Worm (Caenorhabditis elegans): ENCODE data around the gene sox-3.

Gene sox-3

ce11 chrX:14652058-14652457 lies 40.7 kb downstream of the sox-3 start:
- TF ChIP-seq Y22D7AL.16 (tag; optimal IDR thresholded peaks at IDR 0.05) (no peak), unc-42 (tag; optimal IDR thresholded peaks at IDR 0.05) (peak; percentile 57), hlh-30 (tag; optimal IDR thresholded peaks at IDR 0.05; ENCODE audit: insufficient read depth) (no peak)

ce11 chrX:14649224-14649623 lies 43.6 kb downstream of the sox-3 start:
- TF ChIP-seq rnt-1 (tag; optimal IDR thresholded peaks at IDR 0.05) (no peak), nhr-232 (tag; optimal IDR thresholded peaks at IDR 0.05) (no peak), pha-4 (tag; optimal IDR thresholded peaks at IDR 0.05) (no peak), unc-55 (GFP tag; optimal IDR thresholded peaks at IDR 0.05) (no peak), ceh-31 (tag; optimal IDR thresholded peaks at IDR 0.05) (peak; percentile 50), ceh-6 (GFP tag; optimal IDR thresholded peaks at IDR 0.05) (peak; percentile 40), gmeb-2 (tag; optimal IDR thresholded peaks at IDR 0.05) (no peak), pag-3 (tag; optimal IDR thresholded peaks at IDR 0.05; ENCODE audit: borderline replicate concordance) (no peak), sox-4 (tag; optimal IDR thresholded peaks at IDR 0.05) (no peak), ceh-14 (tag; optimal IDR thresholded peaks at IDR 0.05) (peak; percentile 44), tbx-7 (tag; optimal IDR thresholded peaks at IDR 0.05) (no peak), hlh-8 (tag; optimal IDR thresholded peaks at IDR 0.05) (no peak), unc-42 (tag; optimal IDR thresholded peaks at IDR 0.05) (peak; percentile 100), madf-2 (tag; optimal IDR thresholded peaks at IDR 0.05) (no peak), pros-1 (tag; optimal IDR thresholded peaks at IDR 0.05) (no peak), nfya-1 (tag; optimal IDR thresholded peaks at IDR 0.05) (no peak), ceh-45 (GFP tag; IDR thresholded peaks at IDR 0.05) (no peak), ceh-48 (tag; optimal IDR thresholded peaks at IDR 0.05) (peak; percentile 2), eyg-1 (tag; optimal IDR thresholded peaks at IDR 0.05) (no peak), tbx-2 (tag; optimal IDR thresholded peaks at IDR 0.05) (no peak), fkh-10 (GFP tag; optimal IDR thresholded peaks at IDR 0.05) (peak; percentile 62)

- TF ChIP-seq ref-2 (tag; optimal IDR thresholded peaks at IDR 0.05) (no peak), nhr-232 (tag; optimal IDR thresholded peaks at IDR 0.05) (no peak), unc-86 (tag; optimal IDR thresholded peaks at IDR 0.05) (no peak), rnt-1 (tag; optimal IDR thresholded peaks at IDR 0.05) (no peak), ceh-9 (tag; optimal IDR thresholded peaks at IDR 0.05) (no peak), ceh-24 (tag; optimal IDR thresholded peaks at IDR 0.05) (no peak), pax-1 (tag; optimal IDR thresholded peaks at IDR 0.05) (no peak), npax-4 (tag; optimal IDR thresholded peaks at IDR 0.05) (no peak), K09A11.1 (tag; optimal IDR thresholded peaks at IDR 0.05; ENCODE audit: insufficient read depth) (no peak)
Observed at ce11 chrX:14645392-14645791, 47.4 kb downstream of the sox-3 start, which contains the start of gene F54E4.4. Gene F54E4.4 (minus strand): TSS chrX:14645492.
